Worm (Caenorhabditis elegans): ENCODE measurements around the gene F19H6.4.
A peak's percentile ranks its signal among the peaks of the same experiment; 100 is the strongest.

- TF ChIP-seq nhr-25 (tag; optimal IDR thresholded peaks at IDR 0.05) (peak; percentile 93), elt-3 (tag; optimal IDR thresholded peaks at IDR 0.05) (no peak), ceh-82 (tag; optimal IDR thresholded peaks at IDR 0.05) (peak; percentile 33), unc-62 (GFP tag; optimal IDR thresholded peaks at IDR 0.05) (peak; percentile 40), C34F6.9 (tag; optimal IDR thresholded peaks at IDR 0.05) (peak; percentile 98), nhr-12 (tag; optimal IDR thresholded peaks at IDR 0.05) (no peak)
Measured at ce11 chrX:12393786-12394308, 28.4 kb downstream of the F19H6.4 start, which contains the start of gene F17E5.2.
